Worm (Caenorhabditis elegans) whole organism, L4 larva: Measurements from ENCODE around the gene lido-11.

Experiments
- F10B5.3 ChIP-seq: sonication (generic microtip); optimal IDR thresholded peaks from 2 replicates; lab custom pipeline; 2016; ENCODE audit warnings: mild to moderate bottlenecking, missing genetic modification characterization, missing compliant biosample characterization
- F26F4.8 ChIP-seq: fragments of 200-800 bp; sonication (Bioruptor generic); conservative IDR thresholded peaks from 2 replicates; pipeline ENCODE4 v1.3.6; 2022; ENCODE audit warnings: missing genetic modification characterization, missing compliant biosample characterization
- F37D6.2 ChIP-seq: sonication (generic microtip); optimal IDR thresholded peaks from 2 replicates; lab custom pipeline; 2016; ENCODE audit warnings: mild to moderate bottlenecking, missing genetic modification characterization, missing compliant biosample characterization
- F44E2.7 ChIP-seq: fragments of 200-800 bp; sonication (Bioruptor generic); IDR thresholded peaks from 2 replicates; pipeline ENCODE4 v2.1.2; 2022; ENCODE audit warnings: missing genetic modification characterization, missing compliant biosample characterization
- F49E8.2 ChIP-seq: sonication (generic microtip); optimal IDR thresholded peaks from 2 replicates; lab custom pipeline; 2016; ENCODE audit warnings: missing compliant biosample characterization, mild to moderate bottlenecking, missing genetic modification characterization, borderline replicate concordance
- R02D3.7 ChIP-seq: fragments of 150-350 bp; sonication (generic microtip); optimal IDR thresholded peaks from 3 replicates; lab custom pipeline; 2014; ENCODE audit warnings: missing biosample characterization, missing genetic modification characterization
- T20F7.1 ChIP-seq: fragments of 200-800 bp; sonication (Bioruptor generic); optimal IDR thresholded peaks from 2 replicates; lab custom pipeline; 2018; ENCODE audit warnings: mild to moderate bottlenecking, missing genetic modification characterization, missing compliant biosample characterization
- Y105C5A.15 ChIP-seq: fragments of 200-800 bp; sonication (Bioruptor generic); IDR thresholded peaks from 2 replicates; pipeline ENCODE4 v1.3.6; 2022; ENCODE audit warnings: missing genetic modification characterization, missing compliant biosample characterization
- Y75B8A.6 ChIP-seq: fragments of 200-800 bp; sonication (Bioruptor generic); IDR thresholded peaks from 2 replicates; pipeline ENCODE4 v1.3.6; 2022; ENCODE audit warnings: missing genetic modification reagents, missing genetic modification characterization, missing compliant biosample characterization
- aha-1 ChIP-seq: fragments of 150-350 bp; peaks from one replicate; lab custom pipeline; 2014; ENCODE audit warnings: missing biosample characterization, missing genetic modification characterization
- arid-1 ChIP-seq: fragments of 200-800 bp; sonication (Bioruptor generic); conservative IDR thresholded peaks from 2 replicates; pipeline ENCODE4 v1.3.6; 2022; ENCODE audit warnings: missing genetic modification reagents, missing genetic modification characterization, missing compliant biosample characterization
- ces-1 ChIP-seq: fragments of 150-350 bp; sonication (generic microtip); optimal IDR thresholded peaks from 4 replicates; lab custom pipeline; 2014; ENCODE audit warnings: missing biosample characterization, missing genetic modification reagents, missing genetic modification characterization
- cey-2 ChIP-seq: sonication (generic microtip); optimal IDR thresholded peaks from 3 replicates; lab custom pipeline; 2017; ENCODE audit warnings: missing genetic modification characterization, mild to moderate bottlenecking, missing compliant biosample characterization, antibody characterized with exemption, borderline replicate concordance; ENCODE audit not compliant: insufficient read depth
- daf-8 ChIP-seq: fragments of 200-800 bp; sonication (Bioruptor generic); IDR thresholded peaks from 2 replicates; pipeline ENCODE4 v1.3.6; 2022; ENCODE audit warnings: missing genetic modification characterization, missing compliant biosample characterization
- dmd-6 ChIP-seq: fragments of 200-800 bp; sonication (Bioruptor generic); IDR thresholded peaks from 2 replicates; pipeline ENCODE4 v1.3.6; 2022; ENCODE audit warnings: missing genetic modification reagents, missing genetic modification characterization, missing compliant biosample characterization
- dmd-9 ChIP-seq: fragments of 200-800 bp; sonication (Bioruptor generic); IDR thresholded peaks from 2 replicates; pipeline ENCODE4 v1.3.6; 2022; ENCODE audit warnings: missing genetic modification reagents, missing genetic modification characterization, missing compliant biosample characterization
- duxl-1 ChIP-seq: sonication (generic microtip); optimal IDR thresholded peaks from 2 replicates; lab custom pipeline; 2016; ENCODE audit warnings: mild to moderate bottlenecking, missing genetic modification characterization, moderate library complexity, missing compliant biosample characterization; ENCODE audit not compliant: poor library complexity
- dve-1 ChIP-seq: sonication (generic microtip); optimal IDR thresholded peaks from 2 replicates; lab custom pipeline; 2017; ENCODE audit warnings: antibody characterized with exemption, mild to moderate bottlenecking, missing genetic modification characterization, missing compliant biosample characterization; ENCODE audit not compliant: insufficient read depth
- egl-27 ChIP-seq: sonication (generic microtip); optimal IDR thresholded peaks from 3 replicates; lab custom pipeline; 2017; ENCODE audit warnings: missing biosample characterization, missing genetic modification reagents, missing genetic modification characterization
- egl-43 ChIP-seq: fragments of 200-800 bp; sonication (Bioruptor generic); IDR thresholded peaks from 2 replicates; pipeline ENCODE4 v1.3.6; 2022; ENCODE audit warnings: missing genetic modification reagents, missing genetic modification characterization, missing compliant biosample characterization
- gei-8 ChIP-seq: fragments of 200-800 bp; sonication (Bioruptor generic); optimal IDR thresholded peaks from 2 replicates; lab custom pipeline; 2018; ENCODE audit warnings: mild to moderate bottlenecking, missing genetic modification characterization, missing compliant biosample characterization
- hlh-11 ChIP-seq: fragments of 200-800 bp; sonication (Bioruptor generic); optimal IDR thresholded peaks from 2 replicates; lab custom pipeline; 2018; ENCODE audit warnings: mild to moderate bottlenecking, missing genetic modification characterization, missing compliant biosample characterization
- hlh-30 ChIP-seq: sonication (generic microtip); optimal IDR thresholded peaks from 2 replicates; lab custom pipeline; 2017; ENCODE audit warnings: antibody characterized with exemption, mild to moderate bottlenecking, missing genetic modification characterization, missing compliant biosample characterization; ENCODE audit not compliant: insufficient read depth
- lin-13 ChIP-seq: fragments of 150-350 bp; optimal IDR thresholded peaks from 2 replicates; lab custom pipeline; 2014; ENCODE audit warnings: missing biosample characterization, missing genetic modification reagents, missing genetic modification characterization
- lin-15B ChIP-seq: fragments of 150-350 bp; sonication (generic microtip); optimal IDR thresholded peaks from 3 replicates; lab custom pipeline; 2014; ENCODE audit warnings: missing biosample characterization, missing genetic modification characterization
- lin-29 ChIP-seq: fragments of 200-800 bp; sonication (Bioruptor generic); IDR thresholded peaks from 2 replicates; pipeline ENCODE4 v1.3.6; 2022; ENCODE audit warnings: missing genetic modification reagents, missing genetic modification characterization, missing compliant biosample characterization
- lir-3 ChIP-seq: sonication (generic microtip); optimal IDR thresholded peaks from 2 replicates; lab custom pipeline; 2016; ENCODE audit warnings: mild to moderate bottlenecking, missing genetic modification characterization, missing compliant biosample characterization
- lsy-2 ChIP-seq, 2 experiments: fragments of 150-350 bp in 1 of 2; sonication (generic microtip) in 1 of 2; optimal IDR thresholded peaks; 2 replicates each; lab custom pipeline; 2014 to 2017; ENCODE audit warnings: missing biosample characterization in 2 of 2, missing genetic modification characterization in 2 of 2
- mdl-1 ChIP-seq, 2 experiments: fragments of 150-350 bp in 1 of 2; sonication (generic microtip) in 1 of 2; optimal IDR thresholded peaks; 2 replicates each; lab custom pipeline; 2014 to 2017; ENCODE audit warnings: missing biosample characterization in 2 of 2, missing genetic modification characterization in 2 of 2
- mep-1 ChIP-seq: fragments of 150-350 bp; sonication (generic microtip); optimal IDR thresholded peaks from 3 replicates; lab custom pipeline; 2014; ENCODE audit warnings: missing biosample characterization, missing genetic modification characterization
- mes-2 ChIP-seq: sonication (generic microtip); optimal IDR thresholded peaks from 2 replicates; lab custom pipeline; 2016; ENCODE audit warnings: missing genotype, mild to moderate bottlenecking, missing genetic modification characterization, missing compliant biosample characterization; ENCODE audit not compliant: poor library complexity, severe bottlenecking
- mxl-3 ChIP-seq: fragments of 200-800 bp; sonication (Bioruptor generic); optimal IDR thresholded peaks from 2 replicates; lab custom pipeline; 2018; ENCODE audit warnings: mild to moderate bottlenecking, missing genetic modification characterization, missing compliant biosample characterization
- nhr-10 ChIP-seq: fragments of 150-350 bp; optimal IDR thresholded peaks from 2 replicates; lab custom pipeline; 2014; ENCODE audit warnings: missing biosample characterization, missing genetic modification characterization
- nhr-102 ChIP-seq: sonication (generic microtip); optimal IDR thresholded peaks from 2 replicates; lab custom pipeline; 2016; ENCODE audit warnings: mild to moderate bottlenecking, missing genetic modification characterization, moderate library complexity, missing compliant biosample characterization
- nhr-11 ChIP-seq: fragments of 150-350 bp; optimal IDR thresholded peaks from 2 replicates; lab custom pipeline; 2014; ENCODE audit warnings: missing biosample characterization, missing genetic modification characterization
- nhr-111 ChIP-seq: fragments of 200-800 bp; sonication (Bioruptor generic); optimal IDR thresholded peaks from 2 replicates; lab custom pipeline; 2018; ENCODE audit warnings: mild to moderate bottlenecking, missing genetic modification characterization, missing compliant biosample characterization
- nhr-237 ChIP-seq: sonication (generic microtip); optimal IDR thresholded peaks from 2 replicates; lab custom pipeline; 2017; ENCODE audit warnings: missing biosample characterization, missing genetic modification characterization
- nhr-28 ChIP-seq: fragments of 150-350 bp; optimal IDR thresholded peaks from 2 replicates; lab custom pipeline; 2014; ENCODE audit warnings: missing biosample characterization, missing genetic modification characterization
- nhr-41 ChIP-seq: fragments of 200-800 bp; sonication (Bioruptor generic); IDR thresholded peaks from 2 replicates; pipeline ENCODE4 v1.3.6; 2022; ENCODE audit warnings: missing genetic modification reagents, missing genetic modification characterization, missing compliant biosample characterization
- nhr-48 ChIP-seq: sonication (generic microtip); optimal IDR thresholded peaks from 2 replicates; lab custom pipeline; 2016; ENCODE audit warnings: mild to moderate bottlenecking, missing genetic modification characterization, missing compliant biosample characterization
- nhr-6 ChIP-seq: fragments of 150-350 bp; optimal IDR thresholded peaks from 2 replicates; lab custom pipeline; 2014; ENCODE audit warnings: missing biosample characterization, missing genetic modification characterization
- rbr-2 ChIP-seq: sonication (generic microtip); optimal IDR thresholded peaks from 2 replicates; lab custom pipeline; 2016; ENCODE audit warnings: missing genotype, missing genetic modification characterization, missing compliant biosample characterization
- saeg-2 ChIP-seq: fragments of 200-800 bp; sonication (Bioruptor generic); IDR thresholded peaks from 2 replicates; pipeline ENCODE4 v1.3.6; 2022; ENCODE audit warnings: missing genetic modification reagents, missing genetic modification characterization, missing compliant biosample characterization
- skn-1 ChIP-seq: fragments of 150-350 bp; optimal IDR thresholded peaks from 2 replicates; lab custom pipeline; 2014; ENCODE audit warnings: missing biosample characterization, missing genetic modification characterization
- spr-1 ChIP-seq: sonication (generic microtip); optimal IDR thresholded peaks from 2 replicates; lab custom pipeline; 2016; ENCODE audit warnings: mild to moderate bottlenecking, missing genetic modification characterization, missing compliant biosample characterization
- unc-39 ChIP-seq: sonication (generic microtip); optimal IDR thresholded peaks from 2 replicates; lab custom pipeline; 2017; ENCODE audit warnings: missing biosample characterization, missing genetic modification characterization
- vab-7 ChIP-seq: fragments of 200-800 bp; sonication (Bioruptor generic); IDR thresholded peaks from 2 replicates; pipeline ENCODE4 v1.3.6; 2022; ENCODE audit warnings: missing genetic modification reagents, missing genetic modification characterization, missing compliant biosample characterization
- zag-1 ChIP-seq: fragments of 150-350 bp; optimal IDR thresholded peaks from 2 replicates; lab custom pipeline; 2014; ENCODE audit warnings: missing biosample characterization, missing genetic modification characterization
- zfp-3 ChIP-seq: fragments of 200-800 bp; sonication (Bioruptor generic); conservative IDR thresholded peaks from 2 replicates; pipeline ENCODE4 v1.3.6; 2022; ENCODE audit warnings: missing genetic modification reagents, missing genetic modification characterization, missing compliant biosample characterization
- zip-11 ChIP-seq: fragments of 200-800 bp; sonication (Bioruptor generic); IDR thresholded peaks from 2 replicates; pipeline ENCODE4 v1.3.6; 2022; ENCODE audit warnings: missing genetic modification characterization, missing compliant biosample characterization
- ztf-11 ChIP-seq: fragments of 150-350 bp; optimal IDR thresholded peaks from 2 replicates; lab custom pipeline; 2014; ENCODE audit warnings: missing biosample characterization, missing genetic modification characterization

The lido-11 gene

ce11 chrII:2962531-2963164 is 41.1 kb upstream of the lido-11 start (continued):
- TF ChIP-seq arid-1 (no peak), lin-15B (tag; lab: Kevin White, UChicago) (no peak), mdl-1 (tag; optimal IDR thresholded peaks at IDR 0.05; lab: Kevin White, UChicago) (peak; percentile 71 to 95), Y75B8A.6 (GFP tag; lab: Robert Waterston, UW) (no peak), Y105C5A.15 (GFP tag; lab: Robert Waterston, UW) (no peak), nhr-6 (tag; lab: Kevin White, UChicago) (no peak), nhr-111 (GFP tag; lab: Kevin White, UChicago) (no peak), cey-2 (tag; lab: Kevin White, UChicago) (no peak), egl-43 (0 out of 2 replicates have a peak, but pooled peaks have one; percentile 32), skn-1 (tag; lab: Kevin White, UChicago) (no peak), hlh-30 (tag; lab: Kevin White, UChicago) (peak; percentile 72), aha-1 (peak; percentile 93), dve-1 (tag; lab: Kevin White, UChicago) (no peak), mes-2 (tag; lab: Kevin White, UChicago) (no peak), zag-1 (tag; lab: Kevin White, UChicago) (no peak), F26F4.8 (GFP tag; lab: Robert Waterston, UW) (no peak), unc-39 (tag; lab: Kevin White, UChicago) (no peak), nhr-10 (tag; lab: Kevin White, UChicago) (no peak), T20F7.1 (GFP tag; lab: Kevin White, UChicago) (no peak), F44E2.7 (GFP tag; lab: Robert Waterston, UW) (no peak), F37D6.2 (tag; lab: Kevin White, UChicago) (peak; percentile 23), lin-13 (GFP tag; lab: Kevin White, UChicago) (no peak), zfp-3 (GFP tag; lab: Robert Waterston, UW) (no peak), lir-3 (no peak), F49E8.2 (tag; lab: Kevin White, UChicago) (no peak), saeg-2 (GFP tag; lab: Robert Waterston, UW) (no peak), dmd-9 (no peak), lsy-2 (tag; optimal IDR thresholded peaks at IDR 0.05; lab: Kevin White, UChicago) (peak in 1 of 2 experiments; percentile 23), nhr-11 (tag; lab: Kevin White, UChicago) (no peak), nhr-237 (tag; lab: Kevin White, UChicago) (no peak), R02D3.7 (tag; lab: Kevin White, UChicago) (no peak), mxl-3 (GFP tag; lab: Kevin White, UChicago) (no peak), nhr-28 (tag; lab: Kevin White, UChicago) (no peak), nhr-102 (tag; lab: Kevin White, UChicago) (no peak), nhr-48 (tag; lab: Kevin White, UChicago) (no peak), ztf-11 (tag; lab: Kevin White, UChicago) (no peak), zip-11 (GFP tag; lab: Robert Waterston, UW) (no peak), ces-1 (peak; percentile 21), egl-27 (no peak), mep-1 (no peak), dmd-6 (GFP tag; lab: Robert Waterston, UW) (no peak), lin-29 (GFP tag; lab: Robert Waterston, UW) (no peak), rbr-2 (tag; lab: Kevin White, UChicago) (no peak), gei-8 (GFP tag; lab: Kevin White, UChicago) (no peak), daf-8 (no peak), vab-7 (GFP tag; lab: Robert Waterston, UW) (no peak), spr-1 (no peak), duxl-1 (tag; lab: Kevin White, UChicago) (no peak), F10B5.3 (tag; lab: Kevin White, UChicago) (no peak), nhr-41 (no peak), hlh-11 (tag; lab: Kevin White, UChicago) (peak; percentile 18)
